Fruit fly (Drosophila melanogaster): Measurements from ENCODE around the gene DEF8.

dm6 chr3L:12138113-12138899 is 6.4 kb downstream of the DEF8 start, which contains the start of the genes ND-SGDH and RhoGAP68F:
- TF ChIP-seq psq (optimal IDR thresholded peaks at IDR 0.05) (no peak), CG8478 (optimal IDR thresholded peaks at IDR 0.05) (no peak), pan (optimal IDR thresholded peaks at IDR 0.05) (no peak), usp (GFP tag; optimal IDR thresholded peaks at IDR 0.05) (no peak)

Measured in whole organism.